Fruit fly (Drosophila melanogaster): ENCODE measurements around the gene CG7168.

CG7168 gene

DNA sequence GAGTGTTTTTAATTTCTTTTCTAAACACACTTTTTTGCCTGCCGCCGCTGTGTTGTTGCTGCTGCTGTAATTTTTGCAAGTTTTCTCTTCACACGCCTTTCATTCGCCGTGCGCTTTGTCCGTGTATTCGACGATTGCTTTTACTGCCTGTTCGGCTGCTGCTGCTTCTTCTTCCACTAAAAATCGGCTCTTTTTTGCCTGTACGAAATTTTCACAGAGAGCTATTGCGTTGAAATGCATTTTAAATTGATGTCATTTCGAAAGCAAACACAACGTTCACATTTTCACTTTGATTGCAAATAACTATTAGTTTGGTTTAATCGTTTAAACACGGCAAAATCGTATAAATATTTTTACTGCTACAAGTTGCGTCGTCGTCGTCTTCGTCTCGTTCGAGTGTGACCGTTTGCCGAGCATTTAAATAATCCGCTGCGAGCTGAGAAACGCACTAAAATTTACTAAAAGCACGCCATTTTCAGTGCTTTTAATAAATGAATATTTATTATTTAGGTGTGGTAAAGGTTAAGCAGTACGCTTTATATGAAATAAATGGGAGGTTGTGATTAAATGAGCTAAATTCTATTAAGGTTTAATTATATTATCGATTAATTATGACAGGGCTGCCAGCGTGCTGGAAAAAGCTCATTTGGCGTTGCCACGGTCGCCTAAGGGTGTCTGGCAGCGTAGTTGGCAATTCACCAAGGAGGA is 26.6 kb downstream of the CG7168 start, which contains the start of the genes Ssdp and CG7985 (continued):
- TF ChIP-seq CG10147 (GFP tag; optimal IDR thresholded peaks at IDR 0.05) (peak; percentile 12), jumu (GFP tag; optimal IDR thresholded peaks at IDR 0.05) (no peak), D (optimal IDR thresholded peaks at IDR 0.05) (no peak), D (GFP tag; optimal IDR thresholded peaks at IDR 0.05) (no peak), CG11696 (GFP tag; IDR thresholded peaks at IDR 0.05) (no peak), Meics (GFP tag; optimal IDR thresholded peaks at IDR 0.05) (no peak), CG3407 (GFP tag; optimal IDR thresholded peaks at IDR 0.05) (no peak), CG18476 (GFP tag; optimal IDR thresholded peaks at IDR 0.05) (no peak), vvl (GFP tag; IDR thresholded peaks at IDR 0.05) (no peak), phol (tag; optimal IDR thresholded peaks at IDR 0.05) (peak; percentile 90), pb (GFP tag; optimal IDR thresholded peaks at IDR 0.05) (no peak), CG4617 (GFP tag; optimal IDR thresholded peaks at IDR 0.05; ENCODE audit: borderline replicate concordance) (peak; percentile 68), CG17385 (GFP tag; optimal IDR thresholded peaks at IDR 0.05) (peak; percentile 97), gce (GFP tag; IDR thresholded peaks at IDR 0.05) (no peak), maf-S (GFP tag; optimal IDR thresholded peaks at IDR 0.05) (no peak), CG9437 (GFP tag; optimal IDR thresholded peaks at IDR 0.05) (no peak), sug (tag; optimal IDR thresholded peaks at IDR 0.05) (no peak), Asciz (GFP tag; optimal IDR thresholded peaks at IDR 0.05) (no peak), CG10267 (tag; optimal IDR thresholded peaks at IDR 0.05) (peak; percentile 8), CG15601 (tag; optimal IDR thresholded peaks at IDR 0.05) (no peak), CG16813 (GFP tag; IDR thresholded peaks at IDR 0.05; ENCODE audit: partially characterized antibody) (no peak), Usf (GFP tag; optimal IDR thresholded peaks at IDR 0.05) (no peak), CoRest (tag; optimal IDR thresholded peaks at IDR 0.05) (peak; percentile 46), CG11560 (tag; IDR thresholded peaks at IDR 0.05) (no peak), Sry-β (GFP tag; optimal IDR thresholded peaks at IDR 0.05) (no peak), CG2120 (GFP tag; optimal IDR thresholded peaks at IDR 0.05) (peak; percentile 33), CG33213 (GFP tag; optimal IDR thresholded peaks at IDR 0.05) (peak; percentile 20), HmgD (GFP tag; optimal IDR thresholded peaks at IDR 0.05) (no peak), hkb (optimal IDR thresholded peaks at IDR 0.05) (peak; percentile 69), hkb (GFP tag; IDR thresholded peaks at IDR 0.05) (no peak), CG15479 (GFP tag; optimal IDR thresholded peaks at IDR 0.05) (no peak), CTCF (GFP tag; optimal IDR thresholded peaks at IDR 0.05) (peak; percentile 16), CG6689 (GFP tag; IDR thresholded peaks at IDR 0.05) (no peak), CG17612 (GFP tag; IDR thresholded peaks at IDR 0.05) (no peak), wek (GFP tag; optimal IDR thresholded peaks at IDR 0.05) (no peak), nerfin-2 (GFP tag; IDR thresholded peaks at IDR 0.05; ENCODE audit: partially characterized antibody) (no peak), CG18262 (tag; optimal IDR thresholded peaks at IDR 0.05) (no peak), CG13123 (GFP tag; optimal IDR thresholded peaks at IDR 0.05) (no peak), chif (GFP tag; optimal IDR thresholded peaks at IDR 0.05) (no peak), Oli (tag; optimal IDR thresholded peaks at IDR 0.05) (no peak), Dad (GFP tag; optimal IDR thresholded peaks at IDR 0.05) (no peak), stc (GFP tag; IDR thresholded peaks at IDR 0.05) (no peak), caup (GFP tag; optimal IDR thresholded peaks at IDR 0.05; ENCODE audit: severe bottlenecking) (no peak), CG14860 (GFP tag; IDR thresholded peaks at IDR 0.05; ENCODE audit: partially characterized antibody) (no peak), CG8089 (GFP tag; optimal IDR thresholded peaks at IDR 0.05) (no peak), CG7928 (GFP tag; optimal IDR thresholded peaks at IDR 0.05) (peak; percentile 8), CG1024 (GFP tag; IDR thresholded peaks at IDR 0.05) (no peak), CG6654 (GFP tag; optimal IDR thresholded peaks at IDR 0.05) (no peak), cato (GFP tag; optimal IDR thresholded peaks at IDR 0.05; ENCODE audit: borderline replicate concordance) (no peak), Gsc (GFP tag; IDR thresholded peaks at IDR 0.05) (no peak), ERR (GFP tag; optimal IDR thresholded peaks at IDR 0.05) (no peak)

Measured in whole organism, embryonic.